Worm (Caenorhabditis elegans) whole organism, late embryonic: ENCODE measurements around the gene dlhd-1.
"Not testable (repeated sequence)": the region's sequence is repeated elsewhere in the genome, so short reads cannot be mapped to it uniquely, and the experiment has no call there.

Experiments used
- C08G9.2 ChIP-seq: sonication (generic microtip); optimal IDR thresholded peaks from 2 replicates; lab custom pipeline; 2016; ENCODE audit warnings: mild to moderate bottlenecking, missing genetic modification characterization, moderate library complexity, missing compliant biosample characterization
- F13H6.1 ChIP-seq: sonication (generic microtip); optimal IDR thresholded peaks from 2 replicates; lab custom pipeline; 2016; ENCODE audit warnings: missing genetic modification characterization, missing compliant biosample characterization
- K09A11.1 ChIP-seq: sonication (generic microtip); optimal IDR thresholded peaks from 2 replicates; lab custom pipeline; 2017; ENCODE audit warnings: antibody characterized with exemption, mild to moderate bottlenecking, missing genetic modification characterization, missing compliant biosample characterization; ENCODE audit not compliant: insufficient read depth
- ahr-1 ChIP-seq: sonication (generic microtip); optimal IDR thresholded peaks from 2 replicates; lab custom pipeline; 2016; ENCODE audit warnings: missing genetic modification characterization, missing compliant biosample characterization
- ceh-14 ChIP-seq: sonication (generic microtip); optimal IDR thresholded peaks from 2 replicates; lab custom pipeline; 2016; ENCODE audit warnings: missing genotype, missing genetic modification characterization, missing compliant biosample characterization
- ceh-18 ChIP-seq: sonication (generic microtip); optimal IDR thresholded peaks from 2 replicates; lab custom pipeline; 2016; ENCODE audit warnings: missing genetic modification characterization, missing compliant biosample characterization
- ceh-19 ChIP-seq: fragments of 200-800 bp; sonication (Bioruptor generic); optimal IDR thresholded peaks from 2 replicates; lab custom pipeline; 2018; ENCODE audit warnings: mild to moderate bottlenecking, missing genetic modification characterization, missing compliant biosample characterization
- ceh-2 ChIP-seq: sonication (generic microtip); optimal IDR thresholded peaks from 2 replicates; lab custom pipeline; 2016; ENCODE audit warnings: missing genotype, missing genetic modification characterization, missing compliant biosample characterization
- ceh-22 ChIP-seq: sonication (generic microtip); optimal IDR thresholded peaks from 2 replicates; lab custom pipeline; 2017; ENCODE audit warnings: missing biosample characterization, missing genetic modification characterization
- ceh-31 ChIP-seq: sonication (generic microtip); optimal IDR thresholded peaks from 2 replicates; lab custom pipeline; 2016; ENCODE audit warnings: missing genetic modification characterization, missing compliant biosample characterization
- ceh-34 ChIP-seq: sonication (generic microtip); optimal IDR thresholded peaks from 2 replicates; lab custom pipeline; 2016; ENCODE audit warnings: mild to moderate bottlenecking, missing genetic modification characterization, missing compliant biosample characterization
- ceh-6 ChIP-seq: fragments of 200-800 bp; sonication (Bioruptor generic); optimal IDR thresholded peaks from 2 replicates; lab custom pipeline; 2018; ENCODE audit warnings: mild to moderate bottlenecking, missing genetic modification characterization, missing compliant biosample characterization
- dmd-4 ChIP-seq: sonication (generic microtip); optimal IDR thresholded peaks from 2 replicates; lab custom pipeline; 2016; ENCODE audit warnings: borderline replicate concordance, missing genetic modification characterization, missing compliant biosample characterization
- elt-2 ChIP-seq: sonication (generic microtip); optimal IDR thresholded peaks from 2 replicates; lab custom pipeline; 2016; ENCODE audit warnings: missing genetic modification reagents, missing genetic modification characterization, missing compliant biosample characterization
- ets-4 ChIP-seq: sonication (generic microtip); optimal IDR thresholded peaks from 2 replicates; lab custom pipeline; 2016; ENCODE audit warnings: missing genetic modification characterization, missing compliant biosample characterization
- eyg-1 ChIP-seq: sonication (generic microtip); optimal IDR thresholded peaks from 2 replicates; lab custom pipeline; 2016; ENCODE audit warnings: missing genotype, missing genetic modification characterization, missing compliant biosample characterization
- fax-1 ChIP-seq: sonication (generic microtip); optimal IDR thresholded peaks from 2 replicates; lab custom pipeline; 2016; ENCODE audit warnings: missing genotype, missing genetic modification characterization, missing compliant biosample characterization
- hlh-15 ChIP-seq: sonication (generic microtip); optimal IDR thresholded peaks from 2 replicates; lab custom pipeline; 2016; ENCODE audit warnings: missing genetic modification characterization, missing compliant biosample characterization
- hlh-6 ChIP-seq: sonication (generic microtip); optimal IDR thresholded peaks from 2 replicates; lab custom pipeline; 2016; ENCODE audit warnings: missing genotype, missing genetic modification characterization, missing compliant biosample characterization
- hlh-8 ChIP-seq: sonication (generic microtip); optimal IDR thresholded peaks from 2 replicates; lab custom pipeline; 2016; ENCODE audit warnings: missing genotype, missing genetic modification characterization, missing compliant biosample characterization
- lim-6 ChIP-seq: sonication (generic microtip); optimal IDR thresholded peaks from 2 replicates; lab custom pipeline; 2016; ENCODE audit warnings: missing genetic modification characterization, missing compliant biosample characterization
- lin-11 ChIP-seq: fragments of 200-800 bp; sonication (Bioruptor generic); optimal IDR thresholded peaks from 2 replicates; lab custom pipeline; 2018; ENCODE audit warnings: mild to moderate bottlenecking, missing genetic modification characterization, missing compliant biosample characterization
- madf-2 ChIP-seq: sonication (generic microtip); optimal IDR thresholded peaks from 2 replicates; lab custom pipeline; 2017; ENCODE audit warnings: missing genetic modification characterization, missing compliant biosample characterization
- mec-3 ChIP-seq: sonication (generic microtip); optimal IDR thresholded peaks from 2 replicates; lab custom pipeline; 2016; ENCODE audit warnings: borderline replicate concordance, missing genetic modification characterization, missing compliant biosample characterization
- nfya-1 ChIP-seq: sonication (generic microtip); optimal IDR thresholded peaks from 2 replicates; lab custom pipeline; 2017; ENCODE audit warnings: missing genetic modification characterization, mild to moderate bottlenecking, missing compliant biosample characterization, antibody characterized with exemption, moderate library complexity
- pha-4 ChIP-seq: fragments of 150-350 bp; optimal IDR thresholded peaks from 2 replicates; lab custom pipeline; 2018; ENCODE audit warnings: missing biosample characterization, missing genetic modification reagents, missing genetic modification characterization
- pqm-1 ChIP-seq: sonication (generic microtip); optimal IDR thresholded peaks from 2 replicates; lab custom pipeline; 2016; ENCODE audit warnings: missing genetic modification characterization, missing compliant biosample characterization
- ref-2 ChIP-seq: sonication (generic microtip); optimal IDR thresholded peaks from 2 replicates; lab custom pipeline; 2016; ENCODE audit warnings: missing genetic modification characterization, missing compliant biosample characterization
- rnt-1 ChIP-seq: sonication (generic microtip); optimal IDR thresholded peaks from 2 replicates; lab custom pipeline; 2016; ENCODE audit warnings: missing genetic modification characterization, missing compliant biosample characterization
- tbx-2 ChIP-seq: sonication (generic microtip); optimal IDR thresholded peaks from 2 replicates; lab custom pipeline; 2016; ENCODE audit warnings: missing genetic modification characterization, missing compliant biosample characterization
- tbx-7 ChIP-seq: sonication (generic microtip); optimal IDR thresholded peaks from 2 replicates; lab custom pipeline; 2016; ENCODE audit warnings: missing genotype, missing genetic modification characterization, missing compliant biosample characterization
- unc-3 ChIP-seq, 2 experiments: fragments of 200-800 bp in 1 of 2; sonication (Bioruptor generic) in 1 of 2; sonication (generic microtip) in 1 of 2; conservative IDR thresholded peaks in 1 of 2; optimal IDR thresholded peaks in 1 of 2; 2 replicates each; pipeline versions ENCODE4 v1.3.6 to Lab custom; 2016 to 2022; ENCODE audit warnings: missing compliant biosample characterization in 2 of 2, missing genetic modification characterization in 2 of 2, missing genetic modification reagents in 1 of 2
- unc-42 ChIP-seq: sonication (generic microtip); optimal IDR thresholded peaks from 2 replicates; lab custom pipeline; 2016; ENCODE audit warnings: missing genotype, missing genetic modification characterization, missing compliant biosample characterization
- zip-5 ChIP-seq: sonication (generic microtip); optimal IDR thresholded peaks from 2 replicates; lab custom pipeline; 2016; ENCODE audit warnings: missing genetic modification characterization, missing compliant biosample characterization

The dlhd-1 gene

DNA sequence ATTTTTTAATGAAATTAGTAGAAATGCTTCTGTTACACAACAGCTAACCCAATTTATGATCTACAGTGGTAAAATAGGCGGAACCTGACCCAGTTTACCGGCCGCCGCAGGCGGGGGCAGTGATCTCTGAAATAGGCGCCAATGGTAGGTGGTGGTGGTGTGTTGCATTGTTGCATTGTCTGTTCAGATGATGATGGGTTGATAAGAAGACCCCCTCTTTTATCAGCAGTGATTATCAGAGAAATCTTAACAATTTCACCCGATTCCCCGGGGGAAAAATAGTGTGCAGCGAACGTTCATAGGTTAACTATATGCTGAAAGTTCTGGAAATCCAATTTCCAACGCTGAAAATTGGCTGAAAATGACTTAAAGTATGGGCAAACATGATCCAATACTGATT, 33.3 kb downstream of the dlhd-1 start:
- TF ChIP-seq ceh-2 (no peak), elt-2 (tag; lab: Kevin White, UChicago) (peak; percentile 89), nfya-1 (tag; lab: Kevin White, UChicago) (no peak), unc-42 (tag; lab: Kevin White, UChicago) (no peak), K09A11.1 (tag; lab: Kevin White, UChicago) (no peak), mec-3 (tag; lab: Kevin White, UChicago) (no peak)

DNA sequence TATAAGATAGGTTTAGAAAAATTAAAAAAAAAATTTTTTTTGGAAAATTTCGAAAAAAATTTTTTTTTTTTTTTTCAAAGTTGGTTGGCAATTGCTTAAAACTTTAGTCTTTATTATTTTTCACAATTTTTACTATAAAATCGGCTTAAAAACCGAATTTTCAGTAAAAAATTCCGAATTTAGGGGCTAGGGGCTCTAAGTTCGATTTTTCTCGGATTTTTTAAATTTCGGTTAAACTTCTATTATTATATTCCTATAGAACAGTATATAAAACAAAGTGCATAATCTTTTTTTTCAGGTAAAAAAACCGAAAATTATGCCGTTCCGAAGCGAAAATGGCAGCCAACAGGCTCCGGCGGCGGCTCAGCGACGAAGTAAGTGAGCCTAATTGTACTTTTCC, 35.4 kb downstream of the dlhd-1 start, which contains the start of gene pod-2:
Gene pod-2 (plus strand): TSS at position 301 of the 400 bp plus-strand sequence.
- no peak for TF ChIP-seq ceh-22 (tag; lab: Kevin White, UChicago)
- no peak for TF ChIP-seq dmd-4 (tag; lab: Kevin White, UChicago)
- no peak for TF ChIP-seq ets-4
- no peak for TF ChIP-seq rnt-1 (tag; lab: Kevin White, UChicago)
- TF ChIP-seq madf-2 (tag; lab: Kevin White, UChicago): no peak
- no peak for TF ChIP-seq ahr-1 (tag; lab: Kevin White, UChicago)

DNA sequence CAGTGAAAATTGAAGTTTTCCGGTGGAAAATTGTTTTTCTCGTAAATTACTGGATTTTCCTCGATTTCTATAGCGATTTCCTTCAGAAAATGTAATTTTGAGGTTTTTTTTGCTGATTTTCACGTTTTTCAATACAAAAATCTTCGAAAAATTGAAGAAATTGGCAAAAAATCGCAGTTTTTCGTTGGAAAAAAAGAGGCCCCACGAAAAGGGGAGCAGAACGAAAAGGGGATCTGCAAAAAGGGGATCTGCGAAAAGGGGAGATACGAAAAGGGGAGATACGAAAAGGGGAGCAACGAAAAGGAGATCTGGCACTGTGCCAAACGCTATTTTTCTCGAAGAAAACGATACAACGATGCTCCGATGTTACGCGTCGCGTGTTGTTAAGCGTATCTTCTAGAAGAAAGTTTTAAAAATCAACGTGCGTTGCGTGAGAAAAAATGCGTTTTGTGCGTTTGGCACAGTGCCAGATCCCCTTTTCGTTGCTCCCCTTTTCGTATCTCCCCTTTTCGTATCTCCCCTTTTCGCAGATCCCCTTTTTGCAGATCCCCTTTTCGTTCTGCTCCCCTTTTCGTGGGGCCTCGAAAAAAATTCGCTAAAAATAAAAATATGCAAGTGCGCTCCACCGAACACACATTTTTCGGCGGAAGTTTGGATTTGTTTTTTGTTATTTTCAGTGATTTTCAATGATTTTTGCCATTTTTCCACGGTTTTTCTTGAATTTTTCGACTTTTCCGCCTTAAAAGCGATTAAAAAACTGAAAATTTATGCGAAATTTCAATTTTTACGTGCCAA, 37.4 kb downstream of the dlhd-1 start:
- TF ChIP-seq rnt-1 (tag; lab: Kevin White, UChicago) (peak; percentile 80), unc-42 (tag; lab: Kevin White, UChicago) (peak; percentile 23), ceh-14 (tag; lab: Kevin White, UChicago) (peak; percentile 84), tbx-7 (tag; lab: Kevin White, UChicago) (peak; percentile 75), ceh-2 (peak; percentile 80), ref-2 (peak; percentile 93), ets-4 (peak; percentile 80), tbx-2 (tag; lab: Kevin White, UChicago) (peak; percentile 90), unc-3 (GFP tag; conservative IDR thresholded peaks at IDR 0.05; lab: Robert Waterston, UW) (0 out of 2 replicates have a peak, but pooled peaks have one; percentile 26), hlh-8 (tag; lab: Kevin White, UChicago) (peak; percentile 78), C08G9.2 (tag; lab: Kevin White, UChicago) (peak; percentile 88), ceh-19 (GFP tag; lab: Kevin White, UChicago) (peak; percentile 58), zip-5 (tag; lab: Kevin White, UChicago) (peak; percentile 47), F13H6.1 (peak; percentile 66), ceh-34 (tag; lab: Kevin White, UChicago) (peak; percentile 84), elt-2 (tag; lab: Kevin White, UChicago) (peak; percentile 48), mec-3 (tag; lab: Kevin White, UChicago) (peak; percentile 72), ceh-18 (tag; lab: Kevin White, UChicago) (peak; percentile 33), pqm-1 (tag; lab: Kevin White, UChicago) (peak; percentile 64), fax-1 (tag; lab: Kevin White, UChicago) (peak; percentile 83), ceh-31 (peak; percentile 97), lim-6 (tag; lab: Kevin White, UChicago) (peak; percentile 87), hlh-6 (peak; percentile 14), dmd-4 (tag; lab: Kevin White, UChicago) (peak; percentile 68), ahr-1 (tag; lab: Kevin White, UChicago) (peak; percentile 44)
- not testable (repeated sequence) for TF ChIP-seq unc-3 (tag; optimal IDR thresholded peaks at IDR 0.05; lab: Kevin White, UChicago)

DNA sequence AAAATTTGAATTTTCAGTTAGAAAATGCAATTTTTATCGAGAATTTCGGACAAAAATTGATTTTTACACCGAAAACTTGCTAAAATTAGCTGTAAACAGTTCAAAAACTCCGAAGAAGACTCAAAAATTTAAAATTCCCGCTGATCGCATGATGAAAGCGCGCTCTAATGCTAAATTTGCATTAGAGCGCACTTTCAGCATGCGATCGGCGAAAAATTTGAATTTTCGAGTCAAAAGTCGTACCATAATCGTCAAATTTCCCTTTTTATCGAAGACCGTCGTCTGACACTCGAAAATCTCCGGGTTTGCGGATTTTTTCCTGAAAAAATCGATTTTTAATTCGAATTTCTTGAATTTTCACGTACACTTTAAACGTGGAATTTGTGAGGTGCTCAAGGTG, 38.6 kb downstream of the dlhd-1 start:
- TF ChIP-seq ref-2 (no peak), mec-3 (tag; lab: Kevin White, UChicago) (no peak), ceh-31 (no peak), madf-2 (tag; lab: Kevin White, UChicago) (no peak), pha-4 (tag; lab: Kevin White, UChicago) (no peak), nfya-1 (tag; lab: Kevin White, UChicago) (no peak), hlh-8 (tag; lab: Kevin White, UChicago) (no peak), ahr-1 (tag; lab: Kevin White, UChicago) (no peak), eyg-1 (tag; lab: Kevin White, UChicago) (no peak), ceh-19 (GFP tag; lab: Kevin White, UChicago) (no peak), ceh-6 (no peak), ceh-34 (tag; lab: Kevin White, UChicago) (no peak), K09A11.1 (tag; lab: Kevin White, UChicago) (no peak), F13H6.1 (no peak), lin-11 (tag; lab: Kevin White, UChicago) (no peak), unc-3 (GFP tag; conservative IDR thresholded peaks at IDR 0.05; lab: Robert Waterston, UW) (no peak), unc-3 (tag; optimal IDR thresholded peaks at IDR 0.05; lab: Kevin White, UChicago) (no peak), hlh-15 (tag; lab: Kevin White, UChicago) (no peak)
